Fruit fly (Drosophila melanogaster): Measurements from ENCODE around the gene CG5447.

CG5447 gene

dm6 chr3R:26485240-26485865, 33.0 kb downstream of the CG5447 start:
- no peak for TF ChIP-seq Crg-1 (GFP tag; optimal IDR thresholded peaks at IDR 0.05)
- TF ChIP-seq Hr96 (GFP tag; optimal IDR thresholded peaks at IDR 0.05), result no peak
- TF ChIP-seq kay (GFP tag; ENCODE audit: borderline replicate concordance), result no peak
- TF ChIP-seq CG11617 (GFP tag; optimal IDR thresholded peaks at IDR 0.05), result no peak
- no peak for TF ChIP-seq CG5204 (GFP tag; optimal IDR thresholded peaks at IDR 0.05)
- no peak for TF ChIP-seq CG14711 (tag; optimal IDR thresholded peaks at IDR 0.05)
- TF ChIP-seq cnc (optimal IDR thresholded peaks at IDR 0.05), result no peak
- no peak for TF ChIP-seq CG33017 (tag; optimal IDR thresholded peaks at IDR 0.05)
- no peak for TF ChIP-seq toe (GFP tag; optimal IDR thresholded peaks at IDR 0.05)
- TF ChIP-seq CG7045 (GFP tag; optimal IDR thresholded peaks at IDR 0.05), result no peak
- TF ChIP-seq CG12768 (GFP tag; optimal IDR thresholded peaks at IDR 0.05), result no peak
- TF ChIP-seq bab1 (GFP tag; optimal IDR thresholded peaks at IDR 0.05), result no peak
- no peak for TF ChIP-seq Clk (GFP tag; optimal IDR thresholded peaks at IDR 0.05)
- TF ChIP-seq pad (GFP tag; optimal IDR thresholded peaks at IDR 0.05), result no peak
- TF ChIP-seq CG7101 (tag; optimal IDR thresholded peaks at IDR 0.05), result no peak
- TF ChIP-seq Mnt (GFP tag; optimal IDR thresholded peaks at IDR 0.05), result no peak

dm6 chr3R:26489456-26489855, 37.1 kb downstream of the CG5447 start:
- no peak for TF ChIP-seq CG1620 (GFP tag; optimal IDR thresholded peaks at IDR 0.05)
- TF ChIP-seq CG7101 (tag; optimal IDR thresholded peaks at IDR 0.05), result no peak
- no peak for TF ChIP-seq cic (GFP tag; optimal IDR thresholded peaks at IDR 0.05)
- no peak for TF ChIP-seq CG7045 (GFP tag; optimal IDR thresholded peaks at IDR 0.05)
- no peak for TF ChIP-seq CG14711 (tag; optimal IDR thresholded peaks at IDR 0.05)
- no peak for TF ChIP-seq CG33017 (tag; optimal IDR thresholded peaks at IDR 0.05)
- no peak for TF ChIP-seq bab1 (GFP tag; optimal IDR thresholded peaks at IDR 0.05)
- TF ChIP-seq CG11617 (GFP tag; optimal IDR thresholded peaks at IDR 0.05), result no peak
- no peak for TF ChIP-seq toe (GFP tag; optimal IDR thresholded peaks at IDR 0.05)
- TF ChIP-seq Crg-1 (GFP tag; optimal IDR thresholded peaks at IDR 0.05), result no peak
- TF ChIP-seq pad (GFP tag; optimal IDR thresholded peaks at IDR 0.05), result no peak
- TF ChIP-seq cnc (optimal IDR thresholded peaks at IDR 0.05), result no peak
- TF ChIP-seq Mnt (GFP tag; optimal IDR thresholded peaks at IDR 0.05), result no peak
- TF ChIP-seq CG5204 (GFP tag; optimal IDR thresholded peaks at IDR 0.05), result no peak
- no peak for TF ChIP-seq kay (GFP tag; ENCODE audit: borderline replicate concordance)
- no peak for TF ChIP-seq Clk (GFP tag; optimal IDR thresholded peaks at IDR 0.05)
- no peak for TF ChIP-seq tj (GFP tag; optimal IDR thresholded peaks at IDR 0.05)

- no peak for TF ChIP-seq kay (GFP tag; ENCODE audit: borderline replicate concordance)
- no peak for TF ChIP-seq ovo (GFP tag; optimal IDR thresholded peaks at IDR 0.05)
- TF ChIP-seq CG33017 (tag; optimal IDR thresholded peaks at IDR 0.05), result peak; percentile 4
- TF ChIP-seq Crg-1 (GFP tag; optimal IDR thresholded peaks at IDR 0.05), result no peak
- TF ChIP-seq bab1 (GFP tag; optimal IDR thresholded peaks at IDR 0.05), result no peak
- TF ChIP-seq cic (GFP tag; optimal IDR thresholded peaks at IDR 0.05), result no peak
- no peak for TF ChIP-seq CG14711 (tag; optimal IDR thresholded peaks at IDR 0.05)
Measured at dm6 chr3R:26494247-26494646, 41.9 kb downstream of the CG5447 start.

dm6 chr3R:26496356-26496755, 44.0 kb downstream of the CG5447 start:
- TF ChIP-seq Mnt (GFP tag; optimal IDR thresholded peaks at IDR 0.05), result no peak
- no peak for TF ChIP-seq cnc (optimal IDR thresholded peaks at IDR 0.05)
- peak; percentile 1 for TF ChIP-seq kay (GFP tag; ENCODE audit: borderline replicate concordance)
- TF ChIP-seq bab1 (GFP tag; optimal IDR thresholded peaks at IDR 0.05), result no peak

dm6 chr3R:26499136-26499535, 46.8 kb downstream of the CG5447 start:
- TF ChIP-seq toe (GFP tag; optimal IDR thresholded peaks at IDR 0.05), result no peak

- no peak for TF ChIP-seq Crg-1 (GFP tag; optimal IDR thresholded peaks at IDR 0.05)
- no peak for TF ChIP-seq Hr96 (GFP tag; optimal IDR thresholded peaks at IDR 0.05)
- no peak for TF ChIP-seq CG7101 (tag; optimal IDR thresholded peaks at IDR 0.05)
Measured at dm6 chr3R:26500355-26500754, 48.0 kb downstream of the CG5447 start.

- no peak for TF ChIP-seq kay (GFP tag; ENCODE audit: borderline replicate concordance)
- no peak for TF ChIP-seq cnc (optimal IDR thresholded peaks at IDR 0.05)
- TF ChIP-seq CG5204 (GFP tag; optimal IDR thresholded peaks at IDR 0.05), result no peak
- no peak for TF ChIP-seq bab1 (GFP tag; optimal IDR thresholded peaks at IDR 0.05)
- no peak for TF ChIP-seq CG33017 (tag; optimal IDR thresholded peaks at IDR 0.05)
- no peak for TF ChIP-seq ovo (GFP tag; optimal IDR thresholded peaks at IDR 0.05)
- no peak for TF ChIP-seq CG7045 (GFP tag; optimal IDR thresholded peaks at IDR 0.05)
- TF ChIP-seq toe (GFP tag; optimal IDR thresholded peaks at IDR 0.05), result no peak
- TF ChIP-seq CG1620 (GFP tag; optimal IDR thresholded peaks at IDR 0.05), result no peak
- TF ChIP-seq Hr96 (GFP tag; optimal IDR thresholded peaks at IDR 0.05), result no peak
- TF ChIP-seq Mnt (GFP tag; optimal IDR thresholded peaks at IDR 0.05), result no peak
- TF ChIP-seq CG14711 (tag; optimal IDR thresholded peaks at IDR 0.05), result no peak
- TF ChIP-seq Crg-1 (GFP tag; optimal IDR thresholded peaks at IDR 0.05), result no peak
Measured at dm6 chr3R:26502072-26502471, 49.7 kb downstream of the CG5447 start.

- TF ChIP-seq Hr96 (GFP tag; optimal IDR thresholded peaks at IDR 0.05), result no peak
- no peak for TF ChIP-seq CG7045 (GFP tag; optimal IDR thresholded peaks at IDR 0.05)
- TF ChIP-seq pad (GFP tag; optimal IDR thresholded peaks at IDR 0.05), result no peak
- no peak for TF ChIP-seq CG1620 (GFP tag; optimal IDR thresholded peaks at IDR 0.05)
- TF ChIP-seq CG14711 (tag; optimal IDR thresholded peaks at IDR 0.05), result no peak
- TF ChIP-seq Mnt (GFP tag; optimal IDR thresholded peaks at IDR 0.05), result no peak
- TF ChIP-seq toe (GFP tag; optimal IDR thresholded peaks at IDR 0.05), result no peak
- TF ChIP-seq CG12768 (GFP tag; optimal IDR thresholded peaks at IDR 0.05), result no peak
- TF ChIP-seq bab1 (GFP tag; optimal IDR thresholded peaks at IDR 0.05), result no peak
Measured at dm6 chr3R:26502907-26503306, 50.6 kb downstream of the CG5447 start.

Data from whole organism, adult.